Worm (Caenorhabditis elegans) whole organism, dauer: ENCODE measurements around the gene mltn-5.

ENCODE experiments used
- unc-62 ChIP-seq: sonication (generic microtip); optimal IDR thresholded peaks from 2 replicates; lab custom pipeline; 2017; ENCODE audit warnings: missing biosample characterization, missing genetic modification reagents, missing genetic modification characterization

The mltn-5 gene

DNA sequence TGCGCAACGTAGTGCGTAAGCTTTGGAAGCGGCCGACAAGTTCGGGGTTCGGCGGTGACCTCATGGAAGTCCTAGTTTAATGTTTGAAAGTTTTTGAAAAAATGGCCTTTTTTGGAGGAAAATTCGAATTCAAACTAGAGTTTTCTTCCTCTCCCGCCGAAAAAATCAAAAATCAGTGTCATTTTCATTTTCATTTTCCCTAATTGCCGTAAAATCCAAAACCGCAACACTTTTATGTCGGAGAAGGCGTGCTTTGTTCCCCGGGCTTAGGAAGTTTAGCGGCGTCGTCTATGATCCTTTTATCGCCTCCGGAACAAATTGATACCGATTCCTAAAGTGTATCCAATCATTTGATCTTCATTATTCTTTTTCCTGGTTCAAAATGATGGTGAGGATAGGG lies at the start of gene mltn-5:
Gene mltn-5, plus strand, starts transcription at position 301 of the 400 bp plus-strand sequence.
- TF ChIP-seq unc-62 (GFP tag; lab: Kevin White, UChicago) = no peak

DNA sequence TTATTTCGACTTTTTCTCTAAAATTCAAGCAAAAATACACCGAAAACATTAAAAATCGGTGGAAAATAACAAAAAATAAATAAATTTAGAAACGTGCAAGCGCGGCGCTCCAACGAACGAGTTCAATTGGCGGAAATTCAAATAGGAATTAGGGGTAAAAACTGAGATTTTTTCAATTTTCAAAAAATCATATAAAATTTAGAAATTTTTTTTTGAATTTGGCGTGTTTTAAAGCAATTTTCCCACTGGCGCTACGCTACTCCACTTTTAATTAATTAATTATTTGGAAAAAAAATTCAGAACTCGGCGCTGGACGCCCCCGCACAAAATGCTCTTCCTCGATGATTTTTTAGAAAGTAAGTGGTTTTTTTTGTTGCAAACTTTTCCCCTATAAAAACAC lies 49.3 kb upstream of the mltn-5 start, which contains the start of gene ing-3:
Gene ing-3, plus strand, starts transcription at position 301 of the 400 bp plus-strand sequence.
- no peak for TF ChIP-seq unc-62 (GFP tag; lab: Kevin White, UChicago)

DNA sequence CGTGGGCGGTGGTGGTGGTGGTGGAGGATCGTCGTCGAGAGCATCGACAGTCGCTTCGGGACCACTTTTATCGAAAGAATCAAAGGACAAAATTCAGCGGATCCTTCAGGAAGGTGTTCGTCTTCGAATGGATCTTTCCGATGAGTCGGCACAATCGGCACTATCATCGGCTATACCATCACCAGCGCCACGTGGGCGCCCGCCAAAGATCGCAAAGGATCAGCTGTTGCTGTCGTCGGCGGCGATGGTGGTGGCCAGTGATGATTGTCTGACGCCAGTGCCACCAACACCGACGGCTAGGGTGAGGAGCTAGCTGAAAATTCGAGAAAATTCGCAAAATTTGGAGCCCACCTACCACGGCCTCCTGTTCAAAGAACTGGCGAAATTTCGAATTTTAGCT lies 47.0 kb upstream of the mltn-5 start:
- no peak for TF ChIP-seq unc-62 (GFP tag; lab: Kevin White, UChicago)

DNA sequence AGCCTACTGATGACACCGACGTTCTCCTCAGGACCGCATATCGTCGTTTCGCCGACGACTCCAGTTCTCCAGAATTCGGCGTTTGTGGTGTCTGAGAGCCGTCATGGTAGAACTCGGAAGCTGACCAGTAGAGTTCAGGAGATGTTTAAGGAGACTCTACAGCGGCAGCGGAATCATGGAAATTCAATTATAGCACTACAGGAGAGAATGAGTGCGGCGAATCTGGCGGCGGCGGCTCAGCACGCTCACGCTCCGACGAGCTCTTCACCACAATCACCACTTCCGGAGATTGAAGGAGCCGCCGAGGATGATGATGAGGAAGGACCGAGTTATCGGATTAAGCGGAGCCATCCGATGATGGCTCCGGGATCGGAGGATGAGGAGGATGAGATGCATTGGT lies 45.4 kb upstream of the mltn-5 start:
- no peak for TF ChIP-seq unc-62 (GFP tag; lab: Kevin White, UChicago)

DNA sequence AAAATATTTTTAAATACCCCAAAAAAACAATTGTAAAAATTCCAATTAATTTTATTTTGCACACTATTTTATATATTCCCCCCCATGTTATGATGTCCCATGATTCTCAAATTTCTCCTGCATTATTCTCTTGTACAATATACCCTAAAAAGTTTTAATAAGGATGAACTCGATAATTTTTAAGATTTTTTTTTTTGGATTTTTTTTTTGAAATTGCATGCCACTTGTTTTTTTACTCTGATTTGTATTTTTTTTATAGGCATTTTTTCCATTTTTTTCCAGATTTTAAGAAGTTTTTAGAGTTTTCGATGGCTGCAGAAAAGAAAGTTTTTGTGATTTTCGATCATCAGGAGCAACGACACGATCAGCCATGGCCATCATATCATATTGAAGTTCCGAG lies 42.6 kb upstream of the mltn-5 start, which contains the start of gene hda-10:
Gene hda-10, plus strand, starts transcription at position 301 of the 400 bp plus-strand sequence.
- no peak for TF ChIP-seq unc-62 (GFP tag; lab: Kevin White, UChicago)

DNA sequence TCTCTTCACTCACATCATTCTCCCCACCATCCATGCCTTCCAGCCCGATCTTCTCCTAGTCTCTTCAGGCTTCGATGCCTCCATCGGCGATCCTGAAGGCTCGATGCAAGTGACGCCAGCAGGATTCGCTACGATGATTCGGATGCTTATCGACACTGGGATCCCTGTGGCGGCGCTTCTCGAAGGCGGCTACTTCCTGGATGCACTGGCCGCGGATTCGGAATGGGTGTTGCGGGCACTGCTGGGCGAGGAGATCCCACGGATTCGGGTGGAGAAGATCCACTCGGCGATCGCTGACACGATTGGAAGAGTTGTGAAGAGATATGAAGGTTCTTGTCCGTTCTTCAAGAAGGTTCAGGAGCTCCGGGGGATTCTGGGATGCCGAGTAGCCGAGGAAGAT lies 38.6 kb upstream of the mltn-5 start:
- no peak for TF ChIP-seq unc-62 (GFP tag; lab: Kevin White, UChicago)

DNA sequence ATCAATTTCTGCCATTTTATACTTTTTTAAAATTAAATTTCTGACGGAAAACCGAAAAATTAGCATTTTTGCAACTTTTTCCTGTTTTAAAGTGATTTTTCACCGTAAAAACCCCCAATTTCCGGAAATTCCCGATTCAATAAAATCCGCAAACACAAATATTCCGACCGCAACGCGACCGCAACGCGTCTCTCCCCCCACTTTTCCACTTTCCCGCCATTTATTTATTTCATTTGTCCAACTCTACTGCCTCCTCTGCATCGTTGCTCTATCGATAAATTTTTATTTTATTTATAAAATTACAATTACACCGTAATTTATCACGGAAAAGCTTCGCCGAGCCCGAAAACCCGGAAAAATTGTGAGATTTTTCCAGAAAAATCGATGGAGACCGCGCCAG lies 36.7 kb upstream of the mltn-5 start, which contains the start of gene mcd-1:
Gene mcd-1, plus strand, starts transcription at position 267 of the 400 bp plus-strand sequence.
- no peak for TF ChIP-seq unc-62 (GFP tag; lab: Kevin White, UChicago)

DNA sequence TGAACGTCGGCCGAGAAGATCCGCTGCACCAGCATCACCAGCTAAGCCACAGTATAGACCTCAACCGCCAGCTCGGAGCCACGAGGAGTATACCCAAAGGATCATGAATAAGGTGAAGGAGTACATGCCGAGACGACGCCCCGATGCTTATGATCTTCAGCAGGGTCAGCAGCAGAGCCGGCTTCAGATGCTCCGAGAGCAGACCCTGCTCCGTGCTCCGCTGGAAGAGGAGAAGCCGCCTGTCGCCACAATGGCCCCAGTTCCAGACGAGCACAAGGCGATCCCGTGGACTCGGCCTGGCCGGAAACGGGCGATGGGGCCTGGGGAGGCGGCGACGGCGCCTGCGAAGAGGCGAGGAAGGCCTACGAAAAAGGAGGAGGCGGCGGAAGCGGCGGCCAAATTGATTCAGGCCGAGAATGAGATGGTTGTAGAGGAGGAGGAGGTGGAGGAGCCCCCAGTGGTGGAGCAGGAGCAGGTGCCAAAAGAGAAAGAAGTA lies 28.7 kb upstream of the mltn-5 start:
- no peak for TF ChIP-seq unc-62 (GFP tag; lab: Kevin White, UChicago)

DNA sequence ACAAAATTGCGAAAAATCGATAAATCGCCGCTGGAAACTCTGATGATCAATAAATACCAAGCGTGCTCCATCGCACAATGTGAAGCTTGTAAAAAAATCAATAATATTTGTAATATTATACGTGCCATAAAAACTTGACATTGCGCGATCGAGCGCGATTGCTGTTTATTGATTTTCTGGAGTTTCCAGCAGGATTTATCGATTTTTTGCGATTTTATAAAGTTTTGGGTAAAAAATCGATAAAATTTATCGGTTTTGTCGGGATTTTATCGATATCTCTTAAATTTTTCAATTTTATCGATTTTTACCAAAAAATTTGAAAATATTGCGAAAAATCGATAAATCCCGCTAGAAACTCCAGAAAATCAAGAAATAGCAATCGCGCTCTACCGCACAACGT lies 25.2 kb upstream of the mltn-5 start:
- no peak for TF ChIP-seq unc-62 (GFP tag; lab: Kevin White, UChicago)

DNA sequence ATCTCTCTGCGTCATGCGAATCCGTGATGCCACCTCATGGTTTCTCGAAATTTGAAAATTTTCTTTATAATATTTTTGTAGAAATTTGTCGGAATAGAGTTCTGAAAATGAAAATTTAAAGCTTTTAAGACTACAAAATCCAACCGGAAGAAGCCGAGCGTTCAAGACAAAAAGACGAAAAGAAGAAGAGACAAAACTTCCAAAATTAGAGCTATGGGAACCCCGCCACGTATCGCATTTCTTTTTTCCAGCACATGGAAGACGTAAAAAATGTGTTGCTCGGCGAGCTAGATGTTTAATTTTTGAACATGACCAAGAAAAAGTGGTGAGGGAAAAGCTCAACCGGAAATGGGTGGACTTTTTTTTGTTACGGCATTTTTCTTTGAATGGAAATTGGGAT lies 23.0 kb upstream of the mltn-5 start, which contains the start of gene W02B8.1:
Gene W02B8.1, minus strand, starts transcription at position 101 of the 400 bp plus-strand sequence.
- no peak for TF ChIP-seq unc-62 (GFP tag; lab: Kevin White, UChicago)

DNA sequence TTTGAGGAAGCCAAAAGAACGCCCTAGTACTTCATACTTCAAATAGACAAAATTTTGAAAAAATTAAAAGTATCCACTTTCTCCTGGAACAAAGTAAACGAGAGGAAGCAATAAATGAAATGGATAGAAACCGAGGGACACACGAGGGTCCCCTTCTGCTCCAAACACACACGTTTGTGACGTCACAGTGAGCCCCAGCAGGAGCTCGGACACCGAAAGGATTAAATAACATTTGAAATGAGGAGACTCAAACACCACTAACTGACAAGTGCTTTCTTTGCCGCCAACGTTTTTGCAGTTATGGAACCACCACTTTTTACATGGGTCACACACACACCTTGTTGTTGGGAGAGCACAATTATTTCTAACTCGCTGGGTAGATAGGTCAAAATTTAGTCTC lies 21.5 kb upstream of the mltn-5 start:
- no peak for TF ChIP-seq unc-62 (GFP tag; lab: Kevin White, UChicago)

DNA sequence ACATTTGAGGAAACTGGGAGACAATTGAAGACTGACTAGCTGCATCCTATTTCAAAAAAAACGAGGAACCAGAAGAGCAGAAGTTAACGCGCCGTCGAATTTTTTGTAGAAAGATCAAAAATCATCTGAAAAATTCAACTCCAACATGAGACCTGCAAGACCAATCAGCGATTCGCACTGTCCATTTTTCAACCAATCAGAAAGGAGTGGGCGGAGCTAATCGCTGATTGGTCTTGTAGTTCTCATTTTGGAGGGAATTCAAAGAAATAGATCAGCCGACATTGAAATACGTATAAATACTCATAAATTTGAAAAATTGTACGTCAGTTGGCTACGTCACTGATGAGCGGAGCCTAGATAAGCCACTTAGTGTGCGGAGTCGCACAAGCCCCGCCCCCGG lies 17.4 kb upstream of the mltn-5 start:
- no peak for TF ChIP-seq unc-62 (GFP tag; lab: Kevin White, UChicago)

DNA sequence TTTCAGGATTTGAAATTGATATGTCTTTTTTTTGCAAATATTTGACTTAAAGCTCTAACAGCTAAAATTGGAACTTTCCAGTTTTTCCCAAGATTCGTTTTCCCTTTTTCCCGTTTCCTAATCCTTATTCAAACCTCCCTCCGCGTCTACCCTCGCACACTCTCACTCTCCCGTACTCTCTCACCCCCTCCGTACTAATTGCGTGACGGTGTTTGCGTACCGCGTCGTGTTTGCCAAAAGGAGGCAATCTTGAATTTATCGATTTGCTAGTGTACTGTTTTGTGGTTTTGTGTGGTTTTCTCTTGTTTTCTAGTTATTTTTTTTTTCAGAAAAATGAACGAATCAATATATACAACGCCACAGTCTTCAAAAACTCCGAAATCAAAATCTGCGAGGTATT lies 16.4 kb upstream of the mltn-5 start, which contains the start of gene citk-1:
Gene citk-1, plus strand, starts transcription at position 323 of the 400 bp plus-strand sequence.
- TF ChIP-seq unc-62 (GFP tag; lab: Kevin White, UChicago) = no peak

DNA sequence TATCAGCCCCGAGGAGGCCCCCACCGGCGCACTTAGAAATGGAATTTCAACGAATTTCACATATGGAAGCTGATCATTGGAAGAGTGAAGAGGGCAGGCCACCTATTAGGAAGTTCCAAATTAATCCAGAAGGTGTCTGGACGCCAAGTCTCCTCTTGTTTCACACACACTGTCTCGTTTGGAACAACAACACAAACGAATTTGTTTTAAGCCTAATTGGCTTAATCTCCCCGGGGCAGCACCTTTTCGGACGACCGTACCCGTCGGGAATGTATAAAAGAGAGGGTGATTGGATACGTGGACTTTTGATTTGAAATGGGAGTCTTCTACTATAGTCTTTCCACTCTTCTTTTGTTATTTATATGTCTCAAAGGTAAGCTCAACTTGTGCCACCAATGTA lies 9.0 kb upstream of the mltn-5 start, which contains the start of gene mltn-3:
Gene mltn-3, plus strand, starts transcription at position 301 of the 400 bp plus-strand sequence.
- no peak for TF ChIP-seq unc-62 (GFP tag; lab: Kevin White, UChicago)

DNA sequence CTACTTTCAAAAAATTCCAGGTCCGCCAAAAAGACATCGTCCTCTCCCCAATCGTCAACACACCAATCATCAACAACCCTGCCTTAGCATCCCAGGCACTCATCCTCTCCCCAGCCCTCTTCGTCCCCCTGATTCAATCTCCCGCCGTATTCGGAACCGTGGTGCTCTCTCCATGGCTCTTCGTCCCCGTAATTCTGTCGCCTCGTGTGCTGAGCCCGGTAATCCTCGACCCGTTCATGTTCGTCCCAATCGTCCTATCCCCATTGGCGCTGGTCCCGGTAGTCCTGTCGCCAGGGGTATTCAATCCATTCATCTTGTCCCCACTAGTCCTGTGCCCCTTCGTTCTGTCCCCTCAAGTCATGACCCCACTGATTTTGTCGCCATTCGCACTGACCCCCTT lies 5.9 kb upstream of the mltn-5 start:
- no peak for TF ChIP-seq unc-62 (GFP tag; lab: Kevin White, UChicago)

DNA sequence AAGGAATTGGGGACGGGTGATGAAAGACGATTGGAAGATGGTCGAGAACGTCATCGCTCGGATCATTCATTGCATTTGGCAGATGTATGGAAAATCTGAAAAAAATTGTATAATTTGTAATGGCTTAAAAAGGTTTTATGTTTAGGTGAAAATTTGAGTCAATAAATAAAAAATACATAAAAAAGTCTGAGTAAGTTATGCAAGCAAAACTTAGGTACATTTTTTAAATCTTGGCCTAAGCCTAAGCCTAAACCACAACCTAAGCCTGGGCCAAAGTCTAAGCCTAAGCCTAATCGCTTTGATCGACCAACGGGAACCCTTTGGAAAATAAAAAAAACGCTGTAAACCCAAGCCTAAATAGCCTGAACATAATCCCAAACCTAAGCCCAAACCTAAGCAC lies 6.9 kb downstream of the mltn-5 start, which contains the start of gene hot-3:
Gene hot-3, minus strand, starts transcription at position 101 of the 400 bp plus-strand sequence.
- no peak for TF ChIP-seq unc-62 (GFP tag; lab: Kevin White, UChicago)

DNA sequence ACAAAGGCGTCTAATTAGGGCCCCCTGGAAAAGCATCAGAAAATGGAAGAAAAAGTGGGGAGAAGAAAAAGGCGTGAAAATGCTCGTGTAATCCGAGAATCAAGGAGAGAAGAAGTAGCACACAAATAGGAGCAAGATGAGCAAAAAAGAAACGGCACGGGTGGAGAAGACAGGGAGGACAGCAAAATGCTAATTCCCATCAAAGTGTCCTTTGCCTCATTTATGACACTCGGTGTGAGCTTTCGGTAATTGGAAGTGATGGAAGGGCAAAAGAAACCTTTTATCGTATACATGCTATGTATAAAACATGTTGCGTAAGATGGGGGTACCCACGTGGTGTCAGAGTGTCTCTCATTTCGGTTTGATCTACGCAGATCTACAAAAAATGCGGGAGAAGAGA lies 8.5 kb downstream of the mltn-5 start:
- no peak for TF ChIP-seq unc-62 (GFP tag; lab: Kevin White, UChicago)
